Worm (Caenorhabditis elegans): ENCODE measurements around the gene F13D12.3.

DNA sequence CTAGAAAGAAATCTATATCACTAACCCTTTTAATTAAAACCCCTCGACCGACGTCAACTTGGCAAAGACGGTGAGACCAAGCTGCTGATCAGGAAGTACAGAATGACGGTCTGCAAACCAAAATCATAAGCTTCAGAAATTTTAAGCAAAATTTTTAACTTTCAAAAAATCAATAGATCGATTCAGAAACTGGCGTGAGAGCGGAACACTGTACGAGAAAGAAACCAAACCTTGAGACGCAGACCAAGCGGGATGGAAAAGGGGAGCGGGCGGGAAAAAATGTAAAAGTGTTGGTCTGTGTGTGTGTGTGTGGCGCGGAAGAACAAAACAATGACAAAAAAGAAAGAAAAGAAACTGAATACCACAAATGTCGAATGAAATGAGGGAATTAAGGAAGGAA, 28.3 kb downstream of the F13D12.3 start, which contains the start of the genes F44E5.17 and gpb-1:
- TF ChIP-seq egl-27 (tag; optimal IDR thresholded peaks at IDR 0.05): no peak
- TF ChIP-seq zag-1 (tag; optimal IDR thresholded peaks at IDR 0.05): no peak
- TF ChIP-seq blmp-1 (tag; optimal IDR thresholded peaks at IDR 0.05; ENCODE audit: insufficient read depth): no peak
- no peak for TF ChIP-seq ZK546.5 (tag; optimal IDR thresholded peaks at IDR 0.05)
- no peak for TF ChIP-seq unc-39 (tag; optimal IDR thresholded peaks at IDR 0.05)
- no peak for TF ChIP-seq mdl-1 (tag; optimal IDR thresholded peaks at IDR 0.05)
- TF ChIP-seq nhr-237 (tag; optimal IDR thresholded peaks at IDR 0.05): no peak
- no peak for TF ChIP-seq nhr-6 (tag; optimal IDR thresholded peaks at IDR 0.05)
- no peak for TF ChIP-seq nhr-12 (tag; optimal IDR thresholded peaks at IDR 0.05)
- no peak for TF ChIP-seq ceh-82 (tag; optimal IDR thresholded peaks at IDR 0.05)
